Fruit fly (Drosophila melanogaster): ENCODE data around the gene tnc.

- TF ChIP-seq CG8119 (GFP tag; IDR thresholded peaks at IDR 0.05): no peak
- TF ChIP-seq Lpt (GFP tag; optimal IDR thresholded peaks at IDR 0.05): peak; percentile 69
- no peak for TF ChIP-seq topi (GFP tag; optimal IDR thresholded peaks at IDR 0.05)
Observed at dm6 chr3R:25049742-25050517, 65.7 kb downstream of the tnc start.

All from whole organism, prepupa.